Worm (Caenorhabditis elegans): ENCODE data around the gene C25F9.13.

- TF ChIP-seq dpl-1 (GFP tag; optimal IDR thresholded peaks at IDR 0.05) = no peak
- no peak for TF ChIP-seq pha-4 (tag; optimal IDR thresholded peaks at IDR 0.05)
Observed at ce11 chrV:19391242-19391641, 7.5 kb downstream of the C25F9.13 start.

Data from whole organism, young adult.